Fruit fly (Drosophila melanogaster) whole organism, embryonic: Measurements from ENCODE around the gene kat80.

Experiments
- Ada2b ChIP-seq: fragments of 200-800 bp; sonication (Bioruptor generic); IDR thresholded peaks from 2 replicates; pipeline ENCODE4 v1.3.6; 2022; ENCODE audit warnings: missing biosample characterization, missing genetic modification characterization
- CG10147 ChIP-seq: fragments of 200-800 bp; sonication (Bioruptor generic); optimal IDR thresholded peaks from 2 replicates; lab custom pipeline; 2019; ENCODE audit warnings: missing biosample characterization, mild to moderate bottlenecking, missing genetic modification characterization, moderate library complexity
- CG10543 ChIP-seq: fragments of 200-800 bp; sonication (Bioruptor generic); optimal IDR thresholded peaks from 3 replicates; lab custom pipeline; 2017; ENCODE audit warnings: missing biosample characterization, mild to moderate bottlenecking, missing genetic modification characterization, moderate library complexity
- CG10959 ChIP-seq: fragments of 200-800 bp; sonication (Bioruptor generic); IDR thresholded peaks from 2 replicates; pipeline ENCODE4 v1.3.6; 2022; ENCODE audit warnings: missing biosample characterization, missing genetic modification characterization
- CG11093 ChIP-seq: fragments of 200-800 bp; sonication (Bioruptor generic); IDR thresholded peaks from 3 replicates; pipeline ENCODE4 v1.3.6; 2022; ENCODE audit warnings: missing biosample characterization, missing genetic modification characterization
- CG11560 ChIP-seq: fragments of 200-800 bp; sonication (Bioruptor generic); IDR thresholded peaks from 3 replicates; pipeline ENCODE4 v1.3.6; 2022; ENCODE audit warnings: missing biosample characterization, missing genetic modification characterization
- CG13296 ChIP-seq: fragments of 200-800 bp; sonication (Bioruptor generic); optimal IDR thresholded peaks from 3 replicates; lab custom pipeline; 2018; ENCODE audit warnings: missing biosample characterization, mild to moderate bottlenecking, missing genetic modification characterization
- CG14441 ChIP-seq: fragments of 200-800 bp; sonication (Bioruptor generic); IDR thresholded peaks from 2 replicates; pipeline ENCODE4 v1.3.6; 2022; ENCODE audit warnings: missing biosample characterization, missing genetic modification characterization
- CG15269 ChIP-seq: fragments of 200-800 bp; sonication (Bioruptor generic); optimal IDR thresholded peaks from 2 replicates; lab custom pipeline; 2018; ENCODE audit warnings: missing biosample characterization, mild to moderate bottlenecking, missing genetic modification characterization, moderate library complexity
- CG1832 ChIP-seq: fragments of 200-800 bp; sonication (Bioruptor generic); optimal IDR thresholded peaks from 2 replicates; lab custom pipeline; 2017; ENCODE audit warnings: missing biosample characterization, mild to moderate bottlenecking, missing genetic modification characterization, inconsistent platforms
- CG31388 ChIP-seq: fragments of 200-800 bp; sonication (Bioruptor generic); optimal IDR thresholded peaks from 2 replicates; lab custom pipeline; 2016; ENCODE audit warnings: missing biosample characterization, missing genetic modification characterization
- CG32767 ChIP-seq: fragments of 200-800 bp; sonication (Bioruptor generic); IDR thresholded peaks from 2 replicates; pipeline ENCODE4 v1.3.6; 2022; ENCODE audit warnings: missing biosample characterization, missing genetic modification characterization
- CG33557 ChIP-seq: fragments of 200-800 bp; sonication (Bioruptor generic); optimal IDR thresholded peaks from 2 replicates; lab custom pipeline; 2019; ENCODE audit warnings: missing biosample characterization, mild to moderate bottlenecking, missing genetic modification characterization, moderate library complexity
- CG4820 ChIP-seq: fragments of 200-800 bp; sonication (Bioruptor generic); optimal IDR thresholded peaks from 3 replicates; lab custom pipeline; 2016; ENCODE audit warnings: missing biosample characterization, missing genetic modification characterization
- CG7271 ChIP-seq: fragments of 200-800 bp; sonication (Bioruptor generic); optimal IDR thresholded peaks from 2 replicates; lab custom pipeline; 2018; ENCODE audit warnings: missing biosample characterization, mild to moderate bottlenecking, missing genetic modification characterization, moderate library complexity
- CG7357 ChIP-seq: fragments of 200-800 bp; sonication (Bioruptor generic); IDR thresholded peaks from 3 replicates; pipeline ENCODE4 v1.3.6; 2022; ENCODE audit warnings: missing biosample characterization, missing genetic modification characterization
- CG7786 ChIP-seq: fragments of 200-800 bp; sonication (Bioruptor generic); optimal IDR thresholded peaks from 2 replicates; lab custom pipeline; 2016; ENCODE audit warnings: missing biosample characterization, missing genetic modification characterization
- CG8765 ChIP-seq: fragments of 200-800 bp; sonication (Bioruptor generic); IDR thresholded peaks from 2 replicates; pipeline ENCODE4 v1.3.6; 2022; ENCODE audit warnings: missing biosample characterization, missing genetic modification characterization
- CG9817 ChIP-seq: fragments of 200-800 bp; sonication (Bioruptor generic); optimal IDR thresholded peaks from 2 replicates; lab custom pipeline; 2018; ENCODE audit warnings: missing biosample characterization, mild to moderate bottlenecking, missing genetic modification characterization, moderate library complexity
- Ets65A ChIP-seq: fragments of 200-800 bp; sonication (Bioruptor generic); peaks from one replicate; lab custom pipeline; 2016; ENCODE audit warnings: missing biosample characterization, missing genetic modification characterization
- Gug ChIP-seq: fragments of 200-800 bp; sonication (Bioruptor generic); IDR thresholded peaks from 4 replicates; pipeline ENCODE4 v1.3.6; 2022; ENCODE audit warnings: missing biosample characterization, missing genetic modification characterization
- HmgZ ChIP-seq: fragments of 200-800 bp; sonication (Bioruptor generic); optimal IDR thresholded peaks from 2 replicates; lab custom pipeline; 2018; ENCODE audit warnings: missing biosample characterization, mild to moderate bottlenecking, missing genetic modification characterization
- Kr ChIP-seq: fragments of 200-800 bp; sonication (Bioruptor generic); optimal IDR thresholded peaks from 2 replicates; lab custom pipeline; 2017; ENCODE audit warnings: missing biosample characterization, mild to moderate bottlenecking, missing genetic modification characterization
- Lpt ChIP-seq: fragments of >200 bp; optimal IDR thresholded peaks from 2 replicates; lab custom pipeline; 2018; ENCODE audit warnings: missing biosample characterization, missing genetic modification characterization
- MBD-R2 ChIP-seq: fragments of 200-800 bp; sonication (Bioruptor generic); IDR thresholded peaks from 2 replicates; pipeline ENCODE4 v1.3.6; 2022; ENCODE audit warnings: missing biosample characterization, missing genetic modification characterization
- MTF-1 ChIP-seq: fragments of 200-800 bp; sonication (Bioruptor generic); optimal IDR thresholded peaks from 2 replicates; lab custom pipeline; 2018; ENCODE audit warnings: missing biosample characterization, mild to moderate bottlenecking, missing genetic modification characterization, borderline replicate concordance
- NC2α ChIP-seq: fragments of 200-800 bp; sonication (Bioruptor generic); optimal IDR thresholded peaks from 2 replicates; lab custom pipeline; 2016; ENCODE audit warnings: missing biosample characterization, missing genetic modification characterization
- NK7.1 ChIP-seq: fragments of 200-800 bp; sonication (Bioruptor generic); optimal IDR thresholded peaks from 3 replicates; lab custom pipeline; 2016; ENCODE audit warnings: missing biosample characterization, missing genetic modification characterization
- Nf-YA ChIP-seq: fragments of 200-800 bp; sonication (Bioruptor generic); IDR thresholded peaks from 2 replicates; pipeline ENCODE4 v1.3.6; 2022; ENCODE audit warnings: missing biosample characterization, missing genetic modification characterization
- Nf-YB ChIP-seq: fragments of 200-800 bp; sonication (Bioruptor generic); optimal IDR thresholded peaks from 3 replicates; lab custom pipeline; 2019; ENCODE audit warnings: missing biosample characterization, mild to moderate bottlenecking, missing genetic modification characterization, moderate library complexity
- Oli ChIP-seq: fragments of 200-800 bp; sonication (Bioruptor generic); optimal IDR thresholded peaks from 2 replicates; lab custom pipeline; 2018; ENCODE audit warnings: missing biosample characterization, mild to moderate bottlenecking, missing genetic modification characterization, moderate library complexity
- Sox100B ChIP-seq: fragments of 200-800 bp; sonication (Bioruptor generic); optimal IDR thresholded peaks from 3 replicates; lab custom pipeline; 2018; ENCODE audit warnings: missing biosample characterization, mild to moderate bottlenecking, missing genetic modification characterization
- abd-A ChIP-seq: fragments of 200-800 bp; sonication (Bioruptor generic); optimal IDR thresholded peaks from 3 replicates; lab custom pipeline; 2019; ENCODE audit warnings: missing biosample characterization, mild to moderate bottlenecking, missing genetic modification characterization, moderate library complexity
- ato ChIP-seq: fragments of 200-800 bp; sonication (Bioruptor generic); IDR thresholded peaks from 2 replicates; pipeline ENCODE4 v1.3.6; 2022; ENCODE audit warnings: missing biosample characterization, missing genetic modification characterization; ENCODE audit not compliant: partially characterized antibody
- chm ChIP-seq: fragments of 200-800 bp; sonication (Bioruptor generic); IDR thresholded peaks from 2 replicates; pipeline ENCODE4 v1.3.6; 2022; ENCODE audit warnings: missing biosample characterization, missing genetic modification characterization
- dm ChIP-seq: fragments of 200-800 bp; sonication (Bioruptor generic); optimal IDR thresholded peaks from 3 replicates; lab custom pipeline; 2016; ENCODE audit warnings: missing biosample characterization, missing genetic modification characterization
- ems ChIP-seq: fragments of 200-800 bp; sonication (Bioruptor generic); optimal IDR thresholded peaks from 3 replicates; lab custom pipeline; 2016; ENCODE audit warnings: missing biosample characterization, missing genetic modification characterization
- klu ChIP-seq: fragments of 200-800 bp; sonication (Bioruptor generic); IDR thresholded peaks from 2 replicates; pipeline ENCODE4 v1.3.6; 2022; ENCODE audit warnings: missing biosample characterization, missing genetic modification characterization
- knrl ChIP-seq: fragments of 200-800 bp; sonication (Bioruptor generic); IDR thresholded peaks from 3 replicates; pipeline ENCODE4 v1.3.6; 2022; ENCODE audit warnings: missing biosample characterization, missing genetic modification characterization; ENCODE audit not compliant: partially characterized antibody
- lab ChIP-seq: fragments of 200-800 bp; sonication (Bioruptor generic); optimal IDR thresholded peaks from 3 replicates; lab custom pipeline; 2017; ENCODE audit warnings: missing biosample characterization, missing genetic modification characterization, mild to moderate bottlenecking, moderate library complexity, missing genetic modification reagents
- nom ChIP-seq: fragments of 200-800 bp; sonication (Bioruptor generic); optimal IDR thresholded peaks from 2 replicates; lab custom pipeline; 2017; ENCODE audit warnings: missing biosample characterization, missing genetic modification characterization, mild to moderate bottlenecking, moderate library complexity, missing genetic modification reagents
- pan ChIP-seq, 4 experiments: fragments of >200 bp in 3 of 4; fragments of 200-800 bp in 1 of 4; sonication (Bioruptor generic) in 1 of 4; optimal IDR thresholded peaks in 3 of 4; IDR thresholded peaks in 1 of 4; 2 replicates each; pipeline versions ENCODE4 v1.3.6 to Lab custom; 2017 to 2022; ENCODE audit warnings: missing biosample characterization in 2 of 4, missing genetic modification characterization in 2 of 4, mixed read lengths in 1 of 4
- peb ChIP-seq: fragments of 200-800 bp; sonication (Bioruptor generic); IDR thresholded peaks from 2 replicates; pipeline ENCODE4 v1.3.6; 2022; ENCODE audit warnings: missing biosample characterization, missing genetic modification characterization
- sqz ChIP-seq: fragments of 200-800 bp; sonication (Bioruptor generic); optimal IDR thresholded peaks from 3 replicates; lab custom pipeline; 2018; ENCODE audit warnings: missing biosample characterization, mild to moderate bottlenecking, missing genetic modification characterization
- tll ChIP-seq, 2 experiments: fragments of 200-800 bp in 1 of 2; fragments of >200 bp in 1 of 2; sonication (Bioruptor generic) in 1 of 2; optimal IDR thresholded peaks; 2 replicates each; lab custom pipeline; 2017 to 2019; ENCODE audit warnings: missing biosample characterization in 2 of 2, missing genetic modification characterization in 2 of 2, mild to moderate bottlenecking in 1 of 2, moderate library complexity in 1 of 2
- tup ChIP-seq: fragments of 200-800 bp; sonication (Bioruptor generic); optimal IDR thresholded peaks from 2 replicates; lab custom pipeline; 2016; ENCODE audit warnings: missing biosample characterization, mild to moderate bottlenecking, missing genetic modification characterization, moderate library complexity
- zf30C ChIP-seq: fragments of 200-800 bp; sonication (Bioruptor generic); optimal IDR thresholded peaks from 3 replicates; lab custom pipeline; 2018; ENCODE audit warnings: missing biosample characterization, mild to moderate bottlenecking, missing genetic modification characterization
- zfh2 ChIP-seq: fragments of 200-800 bp; sonication (Bioruptor generic); optimal IDR thresholded peaks from 2 replicates; lab custom pipeline; 2016; ENCODE audit warnings: missing biosample characterization, missing genetic modification characterization

The kat80 gene

DNA sequence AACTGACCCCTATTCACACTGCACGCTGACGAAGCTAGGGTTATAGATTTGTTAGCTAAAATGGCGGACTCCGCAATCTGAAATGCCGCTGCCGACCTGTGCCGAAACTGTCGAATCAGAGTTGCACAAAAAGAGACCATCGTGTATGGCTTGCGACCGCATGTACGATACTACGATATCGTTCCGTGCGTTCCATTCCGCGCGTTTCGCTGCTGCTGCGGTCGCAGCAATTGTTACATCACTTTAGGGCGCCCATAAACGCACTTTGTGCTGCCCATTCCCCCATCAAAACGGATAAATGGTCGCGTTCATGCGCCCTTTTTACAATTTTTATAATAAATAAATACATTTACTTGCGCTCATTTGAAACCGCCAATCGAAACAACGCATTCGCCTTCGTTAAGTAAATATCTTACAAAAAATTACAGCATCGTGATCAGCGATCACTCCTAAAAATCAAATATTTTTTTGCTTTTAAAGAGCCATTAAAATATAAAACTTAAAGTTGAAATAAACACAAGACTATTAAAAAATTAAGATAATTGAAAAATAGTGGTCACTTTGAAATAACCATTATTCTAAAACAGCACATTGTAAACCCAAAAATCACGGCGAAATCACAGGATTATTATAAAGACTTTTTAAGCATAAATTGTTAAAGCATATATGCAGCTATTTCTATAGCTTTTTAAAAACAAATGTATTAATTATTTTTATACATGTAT, 44.4 kb upstream of the kat80 start, which contains the start of gene Cyp1 (continued):
- TF ChIP-seq CG33557 (no peak), Kr (GFP tag; lab: Kevin White, UChicago) (no peak), NC2α (no peak), CG11093 (0 out of 3 replicates have a peak, but pooled peaks have one; percentile 44), tll (GFP tag; optimal IDR thresholded peaks at IDR 0.05; lab: Kevin White, UChicago) (no peak), ems (no peak), CG4820 (GFP tag; lab: Kevin White, UChicago) (peak; percentile 31), nom (peak; percentile 66), CG31388 (GFP tag; lab: Kevin White, UChicago) (no peak), CG11560 (tag; lab: Robert Waterston, UW) (no peak), CG15269 (peak; percentile 35), Sox100B (GFP tag; lab: Kevin White, UChicago) (peak; percentile 32), zfh2 (GFP tag; lab: Kevin White, UChicago) (peak; percentile 42), CG9817 (tag; lab: Kevin White, UChicago) (peak; percentile 38), CG8765 (GFP tag; lab: Robert Waterston, UW) (peak; percentile 28; the same call in 1 of the 2 replicates), pan (optimal IDR thresholded peaks at IDR 0.05; lab: Kevin White, UChicago) (no peak), pan (GFP tag; optimal IDR thresholded peaks at IDR 0.05 in 1 of 2, IDR thresholded peaks at IDR 0.05 in 1 of 2) (peak in 1 of 2 experiments; percentile 46), Nf-YA (no peak; the same call in 1 of the 2 replicates), CG10959 (GFP tag; lab: Robert Waterston, UW) (no peak), CG14441 (peak; percentile 63), dm (GFP tag; lab: Kevin White, UChicago) (peak; percentile 81), Ets65A (GFP tag; lab: Kevin White, UChicago) (peak; percentile 37), knrl (peak; percentile 79), MBD-R2 (peak; percentile 52), MTF-1 (no peak), Ada2b (GFP tag; lab: Robert Waterston, UW) (0 out of 2 replicates have a peak, but pooled peaks have one; percentile 31), lab (no peak), CG32767 (GFP tag; lab: Robert Waterston, UW) (no peak; the same call in 1 of the 2 replicates), HmgZ (tag; lab: Kevin White, UChicago) (peak; percentile 24), CG1832 (GFP tag; lab: Kevin White, UChicago) (no peak), chm (peak; percentile 81), Oli (no peak), tup (GFP tag; lab: Kevin White, UChicago) (peak; percentile 19), zf30C (GFP tag; lab: Kevin White, UChicago) (no peak), sqz (no peak), CG10147 (no peak), ato (GFP tag; lab: Robert Waterston, UW) (peak; percentile 82), CG7271 (tag; lab: Kevin White, UChicago) (peak; percentile 19), Lpt (GFP tag; lab: Kevin White, UChicago) (no peak), peb (GFP tag; lab: Robert Waterston, UW) (no peak; the same call in 1 of the 2 replicates), abd-A (tag; lab: Kevin White, UChicago) (no peak), CG13296 (GFP tag; lab: Kevin White, UChicago) (no peak), CG7357 (peak; percentile 34; the same call in 1 of the 3 replicates), CG10543 (GFP tag; lab: Kevin White, UChicago) (no peak), klu (GFP tag; lab: Robert Waterston, UW) (0 out of 2 replicates have a peak, but pooled peaks have one; percentile 23), CG7786 (no peak), Nf-YB (GFP tag; lab: Kevin White, UChicago) (no peak), Gug (GFP tag; lab: Robert Waterston, UW) (peak; percentile 38; the same call in 2 of the 4 replicates), NK7.1 (GFP tag; lab: Kevin White, UChicago) (no peak)
